Fruit fly (Drosophila melanogaster) whole organism, wandering third instar larva: ENCODE data around the gene Flacc.

ENCODE experiments used
- Dif ChIP-seq: fragments of 200-275, 200-300 bp; sonication (Bioruptor generic); optimal IDR thresholded peaks from 2 replicates; lab custom pipeline; 2018; ENCODE audit warnings: missing biosample characterization, missing genetic modification characterization; ENCODE audit not compliant: partially characterized antibody
- N ChIP-seq: fragments of >200 bp; optimal IDR thresholded peaks from 2 replicates; lab custom pipeline; 2018; ENCODE audit warnings: missing biosample characterization, missing external identifiers, missing genetic modification characterization
- psq ChIP-seq: fragments of 200-800 bp; sonication (Bioruptor generic); optimal IDR thresholded peaks from 3 replicates; lab custom pipeline; 2017; ENCODE audit warnings: missing biosample characterization, mild to moderate bottlenecking, missing genetic modification characterization, moderate library complexity
- rgr ChIP-seq: fragments of 200-800 bp; sonication (Bioruptor generic); optimal IDR thresholded peaks from 3 replicates; lab custom pipeline; 2016; ENCODE audit warnings: missing biosample characterization, mild to moderate bottlenecking, missing genetic modification characterization

DNA sequence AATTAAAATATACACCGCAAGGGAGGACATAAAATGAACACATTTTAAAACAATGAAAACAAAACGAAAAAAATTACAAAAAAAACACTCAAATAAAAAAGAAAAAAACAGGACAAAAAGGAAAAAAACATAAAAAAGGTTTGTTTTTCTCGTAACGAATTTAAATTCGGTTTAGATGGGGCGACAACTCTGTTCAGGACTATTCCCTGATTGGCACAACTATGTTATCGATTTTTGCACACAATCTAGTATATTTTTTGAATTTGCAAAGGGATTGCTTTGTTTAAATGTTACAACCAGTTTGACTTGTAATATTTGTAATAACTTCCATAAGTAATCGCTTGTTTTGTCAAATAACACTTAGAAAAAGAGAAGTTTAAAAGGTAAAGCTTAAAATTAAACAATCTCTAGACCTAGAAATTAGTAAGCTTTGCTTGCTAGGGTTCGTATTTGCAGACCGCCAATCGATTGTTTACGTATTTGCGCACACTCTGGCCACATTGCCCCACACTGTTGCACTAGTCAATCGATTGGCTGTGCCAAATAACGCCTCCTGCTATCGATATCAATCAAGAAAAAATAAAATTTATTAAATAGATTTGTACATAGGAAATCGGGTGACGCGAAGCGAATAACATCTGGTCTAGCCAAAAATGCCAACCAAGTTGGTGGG is 9.3 kb downstream of the Flacc start, which contains the start of gene CG7332:
- TF ChIP-seq rgr (GFP tag; lab: Kevin White, UChicago) (no peak), N (no peak), Dif (GFP tag; lab: Kevin White, UChicago) (no peak), psq (GFP tag; lab: Kevin White, UChicago) (no peak)
